1 fruit fly cellular context compared by ENCODE assay signal in the genomic region with DNA sequence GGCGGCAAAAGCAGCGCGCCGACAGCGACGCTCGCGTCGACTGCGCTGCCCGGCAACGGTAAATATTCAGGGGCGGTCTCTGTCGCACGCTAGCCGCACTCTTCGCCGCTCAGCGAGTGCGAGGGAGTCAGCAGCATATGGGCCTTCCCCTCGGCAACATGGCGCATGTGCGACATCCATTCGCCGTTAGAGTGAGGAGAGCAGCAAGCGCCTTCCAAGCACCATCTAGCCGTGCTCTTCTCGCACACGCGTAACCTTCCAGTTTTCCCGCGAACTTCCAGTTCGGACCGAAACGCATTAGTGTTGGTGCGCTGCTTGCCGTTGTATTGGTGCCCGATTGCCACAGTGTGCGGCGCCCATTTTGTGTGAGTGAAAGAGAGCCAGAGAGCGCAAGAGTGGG.
TF ChIP-seq lines count a peak whose summit lies in the region.

No protein-coding gene starts in this region.

TF ChIP-seq in whole organism, embryonic, 481 proteins besides CTCF, POLR2A, EP300 and RAD21 (continued from another document and continues in another):
- TF ChIP-seq CG31224 (GFP tag; IDR thresholded peaks at IDR 0.05; lab: Robert Waterston, UW) (no peak), CG12236 (GFP tag; optimal IDR thresholded peaks at IDR 0.05; lab: Kevin White, UChicago) (no peak), CG34376 (GFP tag; optimal IDR thresholded peaks at IDR 0.05; lab: Kevin White, UChicago) (no peak), Lhr (GFP tag; optimal IDR thresholded peaks at IDR 0.05; lab: Kevin White, UChicago) (no peak), sens (GFP tag; lab: Kevin White, UChicago) (peak; percentile 54), CG14014 (GFP tag; IDR thresholded peaks at IDR 0.05; lab: Robert Waterston, UW) (no peak), unpg (GFP tag; optimal IDR thresholded peaks at IDR 0.05; lab: Kevin White, UChicago) (no peak), CG11504 (tag; optimal IDR thresholded peaks at IDR 0.05; lab: Kevin White, UChicago) (peak; percentile 10), repo (GFP tag; optimal IDR thresholded peaks at IDR 0.05; lab: Kevin White, UChicago) (no peak), otp (GFP tag; IDR thresholded peaks at IDR 0.05; lab: Robert Waterston, UW) (no peak), CG13624 (GFP tag; optimal IDR thresholded peaks at IDR 0.05; lab: Kevin White, UChicago) (no peak), maf-S (GFP tag; optimal IDR thresholded peaks at IDR 0.05; lab: Kevin White, UChicago) (no peak), jigr1 (GFP tag; IDR thresholded peaks at IDR 0.05; lab: Robert Waterston, UW) (no peak), pnt (GFP tag; optimal IDR thresholded peaks at IDR 0.05; lab: Kevin White, UChicago) (no peak), knrl (GFP tag; IDR thresholded peaks at IDR 0.05; lab: Robert Waterston, UW; ENCODE audit: partially characterized antibody) (peak; percentile 48; the same call in 1 of the 3 replicates), Oli (tag; optimal IDR thresholded peaks at IDR 0.05; lab: Kevin White, UChicago) (no peak), CG13424 (tag; optimal IDR thresholded peaks at IDR 0.05; lab: Kevin White, UChicago) (no peak), CG14965 (GFP tag; optimal IDR thresholded peaks at IDR 0.05; lab: Kevin White, UChicago; ENCODE audit: borderline replicate concordance) (no peak), rib (GFP tag; IDR thresholded peaks at IDR 0.05; lab: Robert Waterston, UW) (peak; percentile 61; the same call in 1 of the 2 replicates), CG9797 (GFP tag; optimal IDR thresholded peaks at IDR 0.05; lab: Kevin White, UChicago) (no peak), HmgD (GFP tag; optimal IDR thresholded peaks at IDR 0.05; lab: Kevin White, UChicago) (peak; percentile 80), tna (GFP tag; IDR thresholded peaks at IDR 0.05; lab: Robert Waterston, UW; ENCODE audit: partially characterized antibody) (no peak), dati (GFP tag; IDR thresholded peaks at IDR 0.05; lab: Robert Waterston, UW) (no peak), tup (GFP tag; optimal IDR thresholded peaks at IDR 0.05; lab: Kevin White, UChicago) (no peak), CG9876 (GFP tag; optimal IDR thresholded peaks at IDR 0.05; lab: Kevin White, UChicago) (no peak), CG17385 (GFP tag; optimal IDR thresholded peaks at IDR 0.05; lab: Kevin White, UChicago) (no peak), pho (GFP tag; optimal IDR thresholded peaks at IDR 0.05; lab: Kevin White, UChicago) (peak; percentile 4), jing (GFP tag; optimal IDR thresholded peaks at IDR 0.05; lab: Kevin White, UChicago) (no peak), CG11398 (GFP tag; optimal IDR thresholded peaks at IDR 0.05; lab: Kevin White, UChicago) (no peak), lola (GFP tag; optimal IDR thresholded peaks at IDR 0.05; lab: Kevin White, UChicago) (peak in 1 of 3 experiments; percentile 42), CG11723 (GFP tag; optimal IDR thresholded peaks at IDR 0.05; lab: Kevin White, UChicago) (no peak), Trl (optimal IDR thresholded peaks at IDR 0.05; lab: Kevin White, UChicago) (peak; percentile 25 to 44), Trl (GFP tag; optimal IDR thresholded peaks at IDR 0.05; lab: Kevin White, UChicago) (no peak), dysf (GFP tag; IDR thresholded peaks at IDR 0.05; lab: Robert Waterston, UW) (no peak), pzg (GFP tag; optimal IDR thresholded peaks at IDR 0.05; lab: Kevin White, UChicago) (no peak), sr (GFP tag; IDR thresholded peaks at IDR 0.05; lab: Robert Waterston, UW) (0 out of 3 replicates have a peak, but pooled peaks have one; percentile 20), CG16779 (GFP tag; IDR thresholded peaks at IDR 0.05; lab: Robert Waterston, UW) (no peak), wor (GFP tag; IDR thresholded peaks at IDR 0.05; lab: Robert Waterston, UW) (no peak), Nf-YC (tag; optimal IDR thresholded peaks at IDR 0.05; lab: Kevin White, UChicago) (peak; percentile 98), wdn (GFP tag; IDR thresholded peaks at IDR 0.05; lab: Robert Waterston, UW) (no peak), bigmax (GFP tag; optimal IDR thresholded peaks at IDR 0.05; lab: Kevin White, UChicago) (no peak), inv (GFP tag; IDR thresholded peaks at IDR 0.05; lab: Robert Waterston, UW; ENCODE audit: partially characterized antibody) (no peak), br (optimal IDR thresholded peaks at IDR 0.05; lab: Kevin White, UChicago) (no peak), gem (tag; optimal IDR thresholded peaks at IDR 0.05; lab: Kevin White, UChicago) (no peak), CG4617 (GFP tag; optimal IDR thresholded peaks at IDR 0.05; lab: Kevin White, UChicago; ENCODE audit: borderline replicate concordance) (no peak), CG4328 (GFP tag; optimal IDR thresholded peaks at IDR 0.05; lab: Kevin White, UChicago) (no peak), trh (GFP tag; optimal IDR thresholded peaks at IDR 0.05; lab: Kevin White, UChicago) (no peak), CG32772 (GFP tag; IDR thresholded peaks at IDR 0.05; lab: Robert Waterston, UW) (no peak), hth (optimal IDR thresholded peaks at IDR 0.05; lab: Kevin White, UChicago) (no peak), Doc2 (GFP tag; IDR thresholded peaks at IDR 0.05; lab: Robert Waterston, UW) (no peak), bowl (GFP tag; IDR thresholded peaks at IDR 0.05; lab: Robert Waterston, UW) (no peak), MTF-1 (GFP tag; optimal IDR thresholded peaks at IDR 0.05; lab: Kevin White, UChicago; ENCODE audit: borderline replicate concordance) (no peak), CG17829 (tag; optimal IDR thresholded peaks at IDR 0.05; lab: Kevin White, UChicago) (peak; percentile 20), CG5953 (GFP tag; IDR thresholded peaks at IDR 0.05; lab: Robert Waterston, UW) (no peak), CG10959 (GFP tag; IDR thresholded peaks at IDR 0.05; lab: Robert Waterston, UW) (no peak), CG10979 (tag; optimal IDR thresholded peaks at IDR 0.05; lab: Kevin White, UChicago) (no peak), Doc3 (GFP tag; IDR thresholded peaks at IDR 0.05; lab: Robert Waterston, UW; ENCODE audit: partially characterized antibody) (no peak), Vsx1 (GFP tag; optimal IDR thresholded peaks at IDR 0.05; lab: Kevin White, UChicago) (no peak), HmgZ (tag; optimal IDR thresholded peaks at IDR 0.05; lab: Kevin White, UChicago) (no peak), CG4820 (GFP tag; optimal IDR thresholded peaks at IDR 0.05; lab: Kevin White, UChicago) (no peak), tin (GFP tag; optimal IDR thresholded peaks at IDR 0.05; lab: Kevin White, UChicago) (no peak), az2 (GFP tag; optimal IDR thresholded peaks at IDR 0.05; lab: Kevin White, UChicago) (no peak), CG7839 (tag; optimal IDR thresholded peaks at IDR 0.05; lab: Kevin White, UChicago) (no peak), Bteb2 (GFP tag; optimal IDR thresholded peaks at IDR 0.05; lab: Kevin White, UChicago) (no peak), CG17912 (GFP tag; optimal IDR thresholded peaks at IDR 0.05; lab: Kevin White, UChicago) (no peak), Atf-2 (GFP tag; optimal IDR thresholded peaks at IDR 0.05; lab: Kevin White, UChicago) (no peak), ttk (GFP tag; IDR thresholded peaks at IDR 0.05; lab: Robert Waterston, UW) (no peak), CG18262 (tag; optimal IDR thresholded peaks at IDR 0.05; lab: Kevin White, UChicago) (no peak), CG4404 (GFP tag; IDR thresholded peaks at IDR 0.05; lab: Robert Waterston, UW) (no peak), cad (GFP tag; optimal IDR thresholded peaks at IDR 0.05; lab: Kevin White, UChicago) (no peak), Tbp (GFP tag; optimal IDR thresholded peaks at IDR 0.05; lab: Kevin White, UChicago) (no peak), Eip74EF (GFP tag; optimal IDR thresholded peaks at IDR 0.05; lab: Kevin White, UChicago) (no peak), gce (GFP tag; IDR thresholded peaks at IDR 0.05; lab: Robert Waterston, UW) (no peak), pros (GFP tag; optimal IDR thresholded peaks at IDR 0.05; lab: Kevin White, UChicago) (no peak), D19A (tag; optimal IDR thresholded peaks at IDR 0.05; lab: Kevin White, UChicago) (no peak), GATAe (GFP tag; conservative IDR thresholded peaks at IDR 0.05; lab: Robert Waterston, UW) (no peak), Atf3 (GFP tag; optimal IDR thresholded peaks at IDR 0.05; lab: Kevin White, UChicago) (no peak), CG6683 (GFP tag; optimal IDR thresholded peaks at IDR 0.05; lab: Kevin White, UChicago) (no peak), CG4707 (GFP tag; optimal IDR thresholded peaks at IDR 0.05; lab: Kevin White, UChicago) (no peak), E2f2 (GFP tag; IDR thresholded peaks at IDR 0.05; lab: Robert Waterston, UW) (no peak), CG16813 (GFP tag; IDR thresholded peaks at IDR 0.05; lab: Robert Waterston, UW; ENCODE audit: partially characterized antibody) (peak; percentile 41; the same call in 1 of the 3 replicates), D (optimal IDR thresholded peaks at IDR 0.05; lab: Kevin White, UChicago) (peak; percentile 62), D (GFP tag; optimal IDR thresholded peaks at IDR 0.05; lab: Kevin White, UChicago) (no peak), Dp (GFP tag; optimal IDR thresholded peaks at IDR 0.05; lab: Kevin White, UChicago) (no peak), CG12769 (tag; optimal IDR thresholded peaks at IDR 0.05; lab: Kevin White, UChicago) (no peak), CG18599 (GFP tag; optimal IDR thresholded peaks at IDR 0.05; lab: Kevin White, UChicago) (no peak), zfh2 (GFP tag; optimal IDR thresholded peaks at IDR 0.05; lab: Kevin White, UChicago) (no peak), CG1603 (tag; optimal IDR thresholded peaks at IDR 0.05; lab: Kevin White, UChicago) (peak; percentile 8), CG13123 (GFP tag; optimal IDR thresholded peaks at IDR 0.05; lab: Kevin White, UChicago) (no peak), nerfin-2 (GFP tag; IDR thresholded peaks at IDR 0.05; lab: Robert Waterston, UW; ENCODE audit: partially characterized antibody) (no peak), CG1233 (GFP tag; optimal IDR thresholded peaks at IDR 0.05; lab: Kevin White, UChicago) (no peak), ato (GFP tag; IDR thresholded peaks at IDR 0.05; lab: Robert Waterston, UW; ENCODE audit: partially characterized antibody) (0 out of 2 replicates have a peak, but pooled peaks have one; percentile 28), Sin3A (optimal IDR thresholded peaks at IDR 0.05; lab: Kevin White, UChicago) (no peak), PHDP (tag; optimal IDR thresholded peaks at IDR 0.05; lab: Kevin White, UChicago) (no peak), mirr (GFP tag; optimal IDR thresholded peaks at IDR 0.05; lab: Kevin White, UChicago) (no peak), slp2 (GFP tag; optimal IDR thresholded peaks at IDR 0.05; lab: Kevin White, UChicago) (no peak), trem (tag; optimal IDR thresholded peaks at IDR 0.05; lab: Kevin White, UChicago) (no peak), CG13775 (GFP tag; optimal IDR thresholded peaks at IDR 0.05; lab: Kevin White, UChicago) (no peak), ro (GFP tag; IDR thresholded peaks at IDR 0.05; lab: Robert Waterston, UW) (no peak), gro (GFP tag; optimal IDR thresholded peaks at IDR 0.05; lab: Kevin White, UChicago) (no peak), pfk (GFP tag; optimal IDR thresholded peaks at IDR 0.05; lab: Kevin White, UChicago) (no peak), CG7928 (GFP tag; optimal IDR thresholded peaks at IDR 0.05; lab: Kevin White, UChicago) (no peak), crc (GFP tag; optimal IDR thresholded peaks at IDR 0.05; lab: Kevin White, UChicago) (no peak), Hmx (GFP tag; optimal IDR thresholded peaks at IDR 0.05; lab: Kevin White, UChicago) (no peak), dan (GFP tag; IDR thresholded peaks at IDR 0.05; lab: Robert Waterston, UW) (no peak), CG5245 (GFP tag; optimal IDR thresholded peaks at IDR 0.05; lab: Kevin White, UChicago) (no peak), Oaz (GFP tag; IDR thresholded peaks at IDR 0.05; lab: Robert Waterston, UW) (no peak), grau (tag; optimal IDR thresholded peaks at IDR 0.05; lab: Kevin White, UChicago) (no peak), Sox100B (GFP tag; optimal IDR thresholded peaks at IDR 0.05; lab: Kevin White, UChicago) (no peak), CG7745 (tag; optimal IDR thresholded peaks at IDR 0.05; lab: Kevin White, UChicago) (no peak), CG6175 (GFP tag; IDR thresholded peaks at IDR 0.05; lab: Robert Waterston, UW) (no peak), slbo (GFP tag; IDR thresholded peaks at IDR 0.05; lab: Robert Waterston, UW) (no peak), Neu2 (GFP tag; optimal IDR thresholded peaks at IDR 0.05; lab: Kevin White, UChicago; ENCODE audit: borderline replicate concordance) (no peak), CkIIα-i1 (GFP tag; IDR thresholded peaks at IDR 0.05; lab: Robert Waterston, UW) (no peak), Opbp (GFP tag; IDR thresholded peaks at IDR 0.05; lab: Robert Waterston, UW; ENCODE audit: partially characterized antibody) (peak; percentile 40; the same call in 1 of the 3 replicates), Rx (GFP tag; IDR thresholded peaks at IDR 0.05; lab: Robert Waterston, UW) (no peak), ems (GFP tag; optimal IDR thresholded peaks at IDR 0.05; lab: Kevin White, UChicago) (no peak), peb (GFP tag; IDR thresholded peaks at IDR 0.05; lab: Robert Waterston, UW) (no peak), CG15514 (GFP tag; optimal IDR thresholded peaks at IDR 0.05; lab: Kevin White, UChicago) (no peak), CG9437 (GFP tag; optimal IDR thresholded peaks at IDR 0.05; lab: Kevin White, UChicago) (no peak), CoRest (tag; optimal IDR thresholded peaks at IDR 0.05; lab: Kevin White, UChicago) (peak; percentile 89), HLHmδ (GFP tag; optimal IDR thresholded peaks at IDR 0.05; lab: Kevin White, UChicago) (no peak), luna (GFP tag; optimal IDR thresholded peaks at IDR 0.05; lab: Kevin White, UChicago) (no peak), CG6272 (GFP tag; IDR thresholded peaks at IDR 0.05; lab: Robert Waterston, UW) (no peak), CG2712 (tag; optimal IDR thresholded peaks at IDR 0.05; lab: Kevin White, UChicago) (peak; percentile 8), Spps (tag; optimal IDR thresholded peaks at IDR 0.05; lab: Kevin White, UChicago) (no peak), MBD-R2 (GFP tag; IDR thresholded peaks at IDR 0.05; lab: Robert Waterston, UW) (peak; percentile 19; the same call in 1 of the 2 replicates), Aef1 (GFP tag; IDR thresholded peaks at IDR 0.05; lab: Robert Waterston, UW) (no peak), ewg (GFP tag; optimal IDR thresholded peaks at IDR 0.05; lab: Kevin White, UChicago) (peak; percentile 100), CG4854 (GFP tag; optimal IDR thresholded peaks at IDR 0.05; lab: Kevin White, UChicago) (no peak), zen (tag; optimal IDR thresholded peaks at IDR 0.05; lab: Kevin White, UChicago) (peak; percentile 73), her (GFP tag; optimal IDR thresholded peaks at IDR 0.05; lab: Kevin White, UChicago) (no peak)
